Worm (Caenorhabditis elegans) whole organism, late embryonic: ENCODE results near the gene nas-8.
A peak's percentile ranks its signal among the peaks of the same experiment; 100 is the strongest.

ENCODE experiments used
- C08G9.2 ChIP-seq: sonication (generic microtip); optimal IDR thresholded peaks from 2 replicates; lab custom pipeline; 2016; ENCODE audit warnings: mild to moderate bottlenecking, missing genetic modification characterization, moderate library complexity, missing compliant biosample characterization
- K02D7.2 ChIP-seq: sonication (generic microtip); optimal IDR thresholded peaks from 2 replicates; lab custom pipeline; 2017; ENCODE audit warnings: mild to moderate bottlenecking, missing genetic modification characterization, missing compliant biosample characterization
- Y22D7AL.16 ChIP-seq: sonication (generic microtip); optimal IDR thresholded peaks from 2 replicates; lab custom pipeline; 2016; ENCODE audit warnings: missing genetic modification characterization, missing compliant biosample characterization
- ahr-1 ChIP-seq: sonication (generic microtip); optimal IDR thresholded peaks from 2 replicates; lab custom pipeline; 2016; ENCODE audit warnings: missing genetic modification characterization, missing compliant biosample characterization
- ama-1 ChIP-seq: fragments of 150-350 bp; optimal IDR thresholded peaks from 2 replicates; lab custom pipeline; 2014
- ceh-14 ChIP-seq: sonication (generic microtip); optimal IDR thresholded peaks from 2 replicates; lab custom pipeline; 2016; ENCODE audit warnings: missing genotype, missing genetic modification characterization, missing compliant biosample characterization
- ceh-2 ChIP-seq: sonication (generic microtip); optimal IDR thresholded peaks from 2 replicates; lab custom pipeline; 2016; ENCODE audit warnings: missing genotype, missing genetic modification characterization, missing compliant biosample characterization
- ceh-24 ChIP-seq: sonication (generic microtip); optimal IDR thresholded peaks from 2 replicates; lab custom pipeline; 2016; ENCODE audit warnings: mild to moderate bottlenecking, missing genetic modification characterization, missing compliant biosample characterization
- ceh-30 ChIP-seq: fragments of 150-350 bp; optimal IDR thresholded peaks from 2 replicates; lab custom pipeline; 2014; ENCODE audit warnings: missing biosample characterization, missing genetic modification characterization
- ceh-31 ChIP-seq: sonication (generic microtip); optimal IDR thresholded peaks from 2 replicates; lab custom pipeline; 2016; ENCODE audit warnings: missing genetic modification characterization, missing compliant biosample characterization
- ceh-34 ChIP-seq: sonication (generic microtip); optimal IDR thresholded peaks from 2 replicates; lab custom pipeline; 2016; ENCODE audit warnings: mild to moderate bottlenecking, missing genetic modification characterization, missing compliant biosample characterization
- ceh-45 ChIP-seq: fragments of 200-800 bp; sonication (Bioruptor generic); IDR thresholded peaks from 2 replicates; pipeline ENCODE4 v1.3.6; 2022; ENCODE audit warnings: missing genetic modification reagents, missing genetic modification characterization, missing compliant biosample characterization
- ceh-48 ChIP-seq: sonication (generic microtip); optimal IDR thresholded peaks from 2 replicates; lab custom pipeline; 2016; ENCODE audit warnings: missing genetic modification characterization, inconsistent platforms, missing compliant biosample characterization
- elt-4 ChIP-seq: sonication (generic microtip); optimal IDR thresholded peaks from 2 replicates; lab custom pipeline; 2016; ENCODE audit warnings: missing genetic modification characterization, missing compliant biosample characterization
- eyg-1 ChIP-seq: sonication (generic microtip); optimal IDR thresholded peaks from 2 replicates; lab custom pipeline; 2016; ENCODE audit warnings: missing genotype, missing genetic modification characterization, missing compliant biosample characterization
- fkh-6 ChIP-seq: sonication (generic microtip); optimal IDR thresholded peaks from 2 replicates; lab custom pipeline; 2016; ENCODE audit warnings: missing genetic modification characterization, missing compliant biosample characterization
- gmeb-2 ChIP-seq: sonication (generic microtip); optimal IDR thresholded peaks from 2 replicates; lab custom pipeline; 2016; ENCODE audit warnings: missing genetic modification characterization, inconsistent platforms, missing compliant biosample characterization
- hlh-15 ChIP-seq: sonication (generic microtip); optimal IDR thresholded peaks from 2 replicates; lab custom pipeline; 2016; ENCODE audit warnings: missing genetic modification characterization, missing compliant biosample characterization
- hlh-8 ChIP-seq: sonication (generic microtip); optimal IDR thresholded peaks from 2 replicates; lab custom pipeline; 2016; ENCODE audit warnings: missing genotype, missing genetic modification characterization, missing compliant biosample characterization
- lim-6 ChIP-seq: sonication (generic microtip); optimal IDR thresholded peaks from 2 replicates; lab custom pipeline; 2016; ENCODE audit warnings: missing genetic modification characterization, missing compliant biosample characterization
- lin-11 ChIP-seq: fragments of 200-800 bp; sonication (Bioruptor generic); optimal IDR thresholded peaks from 2 replicates; lab custom pipeline; 2018; ENCODE audit warnings: mild to moderate bottlenecking, missing genetic modification characterization, missing compliant biosample characterization
- mec-3 ChIP-seq: sonication (generic microtip); optimal IDR thresholded peaks from 2 replicates; lab custom pipeline; 2016; ENCODE audit warnings: borderline replicate concordance, missing genetic modification characterization, missing compliant biosample characterization
- nfya-1 ChIP-seq: sonication (generic microtip); optimal IDR thresholded peaks from 2 replicates; lab custom pipeline; 2017; ENCODE audit warnings: missing genetic modification characterization, mild to moderate bottlenecking, missing compliant biosample characterization, antibody characterized with exemption, moderate library complexity
- odd-2 ChIP-seq: sonication (generic microtip); optimal IDR thresholded peaks from 2 replicates; lab custom pipeline; 2017; ENCODE audit warnings: antibody characterized with exemption, mild to moderate bottlenecking, missing genetic modification characterization, missing compliant biosample characterization
- pax-1 ChIP-seq: fragments of 150-350 bp; optimal IDR thresholded peaks from 2 replicates; lab custom pipeline; 2014; ENCODE audit warnings: missing biosample characterization, missing genetic modification characterization
- pha-2 ChIP-seq: sonication (generic microtip); optimal IDR thresholded peaks from 2 replicates; lab custom pipeline; 2017; ENCODE audit warnings: mild to moderate bottlenecking, missing genetic modification characterization, missing compliant biosample characterization
- pqm-1 ChIP-seq: sonication (generic microtip); optimal IDR thresholded peaks from 2 replicates; lab custom pipeline; 2016; ENCODE audit warnings: missing genetic modification characterization, missing compliant biosample characterization
- pros-1 ChIP-seq: fragments of 150-350 bp; optimal IDR thresholded peaks from 2 replicates; lab custom pipeline; 2014; ENCODE audit warnings: missing biosample characterization, missing genetic modification reagents, missing genetic modification characterization
- rnt-1 ChIP-seq: sonication (generic microtip); optimal IDR thresholded peaks from 2 replicates; lab custom pipeline; 2016; ENCODE audit warnings: missing genetic modification characterization, missing compliant biosample characterization
- sox-2 ChIP-seq: fragments of 200-800 bp; sonication (Bioruptor generic); IDR thresholded peaks from 2 replicates; pipeline ENCODE4 v1.3.6; 2022; ENCODE audit warnings: missing genetic modification reagents, missing genetic modification characterization, missing compliant biosample characterization
- tbx-2 ChIP-seq: sonication (generic microtip); optimal IDR thresholded peaks from 2 replicates; lab custom pipeline; 2016; ENCODE audit warnings: missing genetic modification characterization, missing compliant biosample characterization
- ttx-3 ChIP-seq: sonication (generic microtip); optimal IDR thresholded peaks from 2 replicates; lab custom pipeline; 2016; ENCODE audit warnings: missing genetic modification reagents, missing genetic modification characterization, missing compliant biosample characterization
- unc-42 ChIP-seq: sonication (generic microtip); optimal IDR thresholded peaks from 2 replicates; lab custom pipeline; 2016; ENCODE audit warnings: missing genotype, missing genetic modification characterization, missing compliant biosample characterization
- zip-5 ChIP-seq: sonication (generic microtip); optimal IDR thresholded peaks from 2 replicates; lab custom pipeline; 2016; ENCODE audit warnings: missing genetic modification characterization, missing compliant biosample characterization

Gene nas-8

ce11 chrIV:7152409-7152808 is 37.7 kb downstream of the nas-8 start, which contains the start of gene col-113:
Gene col-113, minus strand, starts transcription at chrIV:7152509.
- TF ChIP-seq hlh-15 (tag; lab: Kevin White, UChicago) (no peak), ceh-31 (tag; lab: Kevin White, UChicago) (no peak), mec-3 (tag; lab: Kevin White, UChicago) (no peak), C08G9.2 (tag; lab: Kevin White, UChicago) (no peak), ceh-48 (no peak), gmeb-2 (tag; lab: Kevin White, UChicago) (no peak), Y22D7AL.16 (tag; lab: Kevin White, UChicago) (no peak), K02D7.2 (tag; lab: Kevin White, UChicago) (no peak), ceh-24 (no peak), eyg-1 (no peak), lin-11 (no peak), nfya-1 (tag; lab: Kevin White, UChicago) (no peak), ceh-2 (tag; lab: Kevin White, UChicago) (no peak), zip-5 (no peak), hlh-8 (tag; lab: Kevin White, UChicago) (no peak), rnt-1 (tag; lab: Kevin White, UChicago) (no peak), elt-4 (tag; lab: Kevin White, UChicago) (no peak)

- TF ChIP-seq pax-1 (tag; lab: Kevin White, UChicago) (no peak), tbx-2 (tag; lab: Kevin White, UChicago) (no peak), ahr-1 (no peak), ceh-31 (tag; lab: Kevin White, UChicago) (no peak), odd-2 (no peak), unc-42 (tag; lab: Kevin White, UChicago) (no peak), pqm-1 (no peak), pha-2 (tag; lab: Kevin White, UChicago) (no peak), eyg-1 (no peak), nfya-1 (tag; lab: Kevin White, UChicago) (no peak), fkh-6 (tag; lab: Kevin White, UChicago) (no peak), K02D7.2 (tag; lab: Kevin White, UChicago) (no peak), hlh-15 (tag; lab: Kevin White, UChicago) (no peak), ttx-3 (tag; lab: Kevin White, UChicago) (no peak), mec-3 (tag; lab: Kevin White, UChicago) (no peak), ceh-45 (GFP tag; lab: Robert Waterston, UW) (no peak)
These were observed 38.7 kb downstream of the nas-8 start, which contains the start of gene C34D4.3 for ce11 chrIV:7153362-7153761. Gene C34D4.3, plus strand, starts transcription at chrIV:7153662.

- TF ChIP-seq sox-2 (GFP tag; lab: Robert Waterston, UW) (no peak), pros-1 (tag; lab: Kevin White, UChicago) (no peak), ceh-34 (tag; lab: Kevin White, UChicago) (no peak)
These were observed 39.7 kb downstream of the nas-8 start, which contains the start of gene C34D4.2 for ce11 chrIV:7154356-7154755. Gene C34D4.2, plus strand, starts transcription at chrIV:7154656.

ce11 chrIV:7156356-7156755 is 41.7 kb downstream of the nas-8 start, which contains the start of gene maph-9:
Gene maph-9, plus strand, starts transcription at chrIV:7156628.
- TF ChIP-seq ceh-30 (tag; lab: Kevin White, UChicago) (no peak), ceh-14 (tag; lab: Kevin White, UChicago) (peak; percentile 30), nfya-1 (tag; lab: Kevin White, UChicago) (peak; percentile 44), zip-5 (no peak), ceh-31 (tag; lab: Kevin White, UChicago) (peak; percentile 28)

- no peak for TF ChIP-seq ceh-34 (tag; lab: Kevin White, UChicago)
- no peak for TF ChIP-seq ama-1 (lab: Kevin White, UChicago)
- no peak for TF ChIP-seq ahr-1
- TF ChIP-seq lim-6 (tag; lab: Kevin White, UChicago), result no peak
- TF ChIP-seq, all 69 proteins: peak for 0
These were observed 43.5 kb downstream of the nas-8 start for ce11 chrIV:7158161-7158560.
